Worm (Caenorhabditis elegans) whole organism, L2 larva: ENCODE data around the gene ent-7.
A peak's percentile ranks its signal among the peaks of the same experiment; 100 is the strongest.

Experiments used
- ama-1 ChIP-seq: fragments of 150-350 bp; optimal IDR thresholded peaks from 2 replicates; lab custom pipeline; 2018; ENCODE audit warnings: inconsistent platforms
- blmp-1 ChIP-seq: sonication (generic microtip); optimal IDR thresholded peaks from 2 replicates; lab custom pipeline; 2017; ENCODE audit warnings: missing genetic modification characterization, mild to moderate bottlenecking, missing compliant biosample characterization, antibody characterized with exemption, moderate library complexity; ENCODE audit not compliant: insufficient read depth
- dmd-4 ChIP-seq: sonication (generic microtip); optimal IDR thresholded peaks from 2 replicates; lab custom pipeline; 2017; ENCODE audit warnings: missing biosample characterization, missing genetic modification characterization
- egl-27 ChIP-seq: sonication (generic microtip); optimal IDR thresholded peaks from 3 replicates; lab custom pipeline; 2017; ENCODE audit warnings: missing biosample characterization, missing genetic modification reagents, missing genetic modification characterization
- elt-1 ChIP-seq: fragments of 150-350 bp; optimal IDR thresholded peaks from 2 replicates; lab custom pipeline; 2014; ENCODE audit warnings: missing biosample characterization, missing genetic modification characterization
- elt-3 ChIP-seq: sonication (generic microtip); optimal IDR thresholded peaks from 2 replicates; lab custom pipeline; 2017; ENCODE audit warnings: missing biosample characterization, missing genetic modification characterization
- fos-1 ChIP-seq: fragments of 150-350 bp; optimal IDR thresholded peaks from 2 replicates; lab custom pipeline; 2014; ENCODE audit warnings: missing biosample characterization, missing genetic modification characterization
- lin-11 ChIP-seq: fragments of 150-350 bp; sonication (generic microtip); optimal IDR thresholded peaks from 2 replicates; lab custom pipeline; 2014; ENCODE audit warnings: missing biosample characterization, missing genetic modification characterization, inconsistent platforms, mixed read lengths
- lin-13 ChIP-seq: fragments of 150-350 bp; optimal IDR thresholded peaks from 2 replicates; lab custom pipeline; 2014; ENCODE audit warnings: missing biosample characterization, missing genetic modification reagents, missing genetic modification characterization
- lin-39 ChIP-seq: fragments of 150-350 bp; optimal IDR thresholded peaks from 2 replicates; lab custom pipeline; 2014; ENCODE audit warnings: missing biosample characterization, missing genetic modification reagents, missing genetic modification characterization
- lsy-2 ChIP-seq, 2 experiments: fragments of 150-350 bp in 1 of 2; sonication (generic microtip) in 1 of 2; optimal IDR thresholded peaks; 2 replicates each; lab custom pipeline; 2014 to 2017; ENCODE audit warnings: missing biosample characterization in 2 of 2, missing genetic modification characterization in 2 of 2
- mab-5 ChIP-seq: fragments of 150-350 bp; optimal IDR thresholded peaks from 2 replicates; lab custom pipeline; 2014; ENCODE audit warnings: missing biosample characterization, missing genetic modification characterization
- mbf-1 ChIP-seq: sonication (generic microtip); optimal IDR thresholded peaks from 2 replicates; lab custom pipeline; 2017; ENCODE audit warnings: missing biosample characterization, missing genetic modification characterization
- mdl-1 ChIP-seq, 2 experiments: fragments of 150-350 bp in 1 of 2; sonication (generic microtip) in 1 of 2; optimal IDR thresholded peaks; 2 replicates each; lab custom pipeline; 2017; ENCODE audit warnings: missing biosample characterization in 2 of 2, missing genetic modification characterization in 2 of 2
- nhr-12 ChIP-seq: fragments of 150-350 bp; optimal IDR thresholded peaks from 2 replicates; lab custom pipeline; 2014; ENCODE audit warnings: missing biosample characterization, missing genetic modification characterization
- nhr-129 ChIP-seq: fragments of 150-350 bp; optimal IDR thresholded peaks from 2 replicates; lab custom pipeline; 2014; ENCODE audit warnings: missing biosample characterization, missing genetic modification characterization
- nhr-77 ChIP-seq: fragments of 150-350 bp; optimal IDR thresholded peaks from 2 replicates; lab custom pipeline; 2014; ENCODE audit warnings: missing biosample characterization, missing genetic modification characterization
- unc-62 ChIP-seq: fragments of 150-350 bp; optimal IDR thresholded peaks from 2 replicates; lab custom pipeline; 2014; ENCODE audit warnings: missing biosample characterization, missing genetic modification reagents, missing genetic modification characterization
- ztf-1 ChIP-seq: fragments of 200-800 bp; sonication (Bioruptor generic); conservative IDR thresholded peaks from 2 replicates; pipeline ENCODE4 v1.3.6; 2022; ENCODE audit warnings: missing genetic modification characterization, missing compliant biosample characterization
- ztf-11 ChIP-seq: sonication (generic microtip); optimal IDR thresholded peaks from 2 replicates; lab custom pipeline; 2017; ENCODE audit warnings: missing biosample characterization, missing genetic modification characterization
- ztf-4 ChIP-seq: fragments of 150-350 bp; optimal IDR thresholded peaks from 2 replicates; lab custom pipeline; 2014; ENCODE audit warnings: missing biosample characterization, missing genetic modification characterization

The ent-7 gene

DNA sequence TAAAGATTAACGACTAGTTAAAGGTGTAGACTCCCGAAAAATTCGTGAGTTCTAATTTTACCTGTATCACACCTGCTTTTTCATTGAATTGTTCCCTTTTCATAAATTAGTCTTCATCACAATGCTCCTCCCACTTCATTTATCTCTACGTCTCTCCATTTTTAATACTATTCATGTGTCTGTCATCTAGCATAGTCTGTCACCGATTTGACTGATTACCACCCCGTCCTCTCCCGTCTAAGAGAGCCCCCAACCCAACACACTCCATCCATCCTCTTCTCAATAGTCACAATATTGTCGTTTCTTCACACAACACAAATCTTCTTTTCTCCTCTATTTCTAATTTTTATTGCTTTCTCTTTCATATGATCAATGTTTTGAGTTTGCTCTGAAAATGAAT lies 48.1 kb downstream of the ent-7 start:
- TF ChIP-seq elt-3 (tag; lab: Kevin White, UChicago) (no peak), lin-39 (peak; percentile 3), nhr-129 (tag; lab: Kevin White, UChicago) (peak; percentile 12), mab-5 (peak; percentile 68)

DNA sequence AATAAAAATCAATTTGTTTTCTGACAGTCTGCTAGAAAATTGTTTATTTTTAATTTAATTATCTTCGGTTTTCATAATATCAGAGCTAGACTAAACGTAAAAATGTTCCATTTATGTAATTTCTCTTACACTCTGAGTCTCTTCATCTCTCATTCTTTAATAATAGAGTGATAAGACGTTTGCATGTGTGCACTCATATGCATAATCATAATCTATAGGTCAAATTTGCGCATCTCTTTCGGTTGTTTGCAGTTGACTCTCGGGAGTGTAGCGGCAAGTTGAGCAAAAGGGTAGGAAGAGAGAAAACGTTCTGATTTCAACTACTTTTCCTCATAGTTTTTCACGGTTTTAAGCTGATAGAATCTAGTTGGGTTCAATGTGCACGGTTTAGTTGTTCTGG lies 49.4 kb downstream of the ent-7 start:
- no peak for TF ChIP-seq elt-1 (tag; lab: Kevin White, UChicago)
- TF ChIP-seq fos-1 (tag; lab: Kevin White, UChicago), result peak; percentile 61

DNA sequence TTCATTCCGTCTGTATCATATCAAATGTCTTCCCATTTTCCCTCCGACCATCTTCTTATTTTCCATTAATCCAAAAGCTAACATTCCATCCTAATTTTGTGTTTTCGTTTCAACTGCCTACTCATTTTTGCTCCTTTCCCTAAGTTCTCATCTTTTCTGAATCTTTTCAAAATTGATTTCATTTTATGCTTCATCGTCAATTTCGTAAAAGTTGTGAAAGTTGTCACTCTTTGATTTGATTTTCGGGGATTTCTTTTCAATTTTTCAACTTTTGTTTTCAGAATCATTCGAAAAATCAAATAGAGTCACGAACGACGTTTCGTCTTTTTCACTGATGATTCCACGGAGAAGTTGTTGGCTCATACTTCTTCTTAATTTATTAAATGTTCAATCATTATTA lies 50.5 kb downstream of the ent-7 start, which contains the start of gene cwn-2:
Gene cwn-2, plus strand, starts transcription at position 276 of the 400 bp plus-strand sequence.
- TF ChIP-seq mbf-1 (no peak), nhr-77 (tag; lab: Kevin White, UChicago) (no peak), ama-1 (lab: Kevin White, UChicago) (no peak), mdl-1 (tag; optimal IDR thresholded peaks at IDR 0.05; lab: Kevin White, UChicago) (no peak), lin-13 (GFP tag; lab: Kevin White, UChicago) (no peak), fos-1 (tag; lab: Kevin White, UChicago) (no peak), nhr-12 (tag; lab: Kevin White, UChicago) (no peak), unc-62 (GFP tag; lab: Kevin White, UChicago) (no peak), ztf-1 (GFP tag; lab: Robert Waterston, UW) (no peak), lsy-2 (tag; optimal IDR thresholded peaks at IDR 0.05; lab: Kevin White, UChicago) (no peak), egl-27 (tag; lab: Kevin White, UChicago) (no peak), dmd-4 (no peak), ztf-11 (tag; lab: Kevin White, UChicago) (no peak), elt-1 (tag; lab: Kevin White, UChicago) (no peak), blmp-1 (tag; lab: Kevin White, UChicago) (no peak), mab-5 (no peak), ztf-4 (tag; lab: Kevin White, UChicago) (no peak)

DNA sequence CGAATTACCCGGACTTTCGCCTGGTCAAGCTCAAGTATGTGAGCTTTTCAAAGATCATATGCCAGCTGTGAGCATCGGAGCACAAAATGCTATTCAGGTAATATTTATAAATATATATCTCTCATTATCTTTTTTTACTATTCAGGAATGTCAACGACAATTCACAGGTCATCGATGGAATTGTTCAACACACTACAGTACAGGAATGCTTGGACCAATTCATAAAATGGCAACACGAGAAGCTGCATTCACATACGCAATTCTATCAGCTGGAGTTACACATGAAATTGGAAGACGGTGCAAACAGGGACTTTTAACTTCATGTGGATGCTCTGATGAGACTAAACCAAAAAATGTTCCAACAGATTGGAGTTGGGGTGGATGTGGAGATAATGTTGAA lies 51.2 kb downstream of the ent-7 start:
- TF ChIP-seq lin-11, result no peak
- no peak for TF ChIP-seq lin-13 (GFP tag; lab: Kevin White, UChicago)
